Fruit fly (Drosophila melanogaster): Measurements from ENCODE around the gene CG4367.
A peak's percentile ranks its signal among the peaks of the same experiment; 100 is the strongest.

CG4367 gene

dm6 chr3R:20263793-20264483 is 40.8 kb downstream of the CG4367 start (continued):
- no peak for TF ChIP-seq Poxn (GFP tag; IDR thresholded peaks at IDR 0.05)
- TF ChIP-seq CG9727 (GFP tag; optimal IDR thresholded peaks at IDR 0.05) = no peak
- no peak for TF ChIP-seq CG10209 (GFP tag; optimal IDR thresholded peaks at IDR 0.05)
- TF ChIP-seq hkb (optimal IDR thresholded peaks at IDR 0.05) = no peak
- peak; percentile 47; the same call in 1 of the 2 replicates for TF ChIP-seq hkb (GFP tag; IDR thresholded peaks at IDR 0.05)
- TF ChIP-seq gem (tag; optimal IDR thresholded peaks at IDR 0.05) = no peak
- peak; percentile 23 for TF ChIP-seq sug (tag; optimal IDR thresholded peaks at IDR 0.05)
- TF ChIP-seq eyg (GFP tag; optimal IDR thresholded peaks at IDR 0.05) = no peak
- no peak for TF ChIP-seq CG12391 (tag; optimal IDR thresholded peaks at IDR 0.05)
- no peak for TF ChIP-seq sr (GFP tag; IDR thresholded peaks at IDR 0.05)
- TF ChIP-seq CG2678 (tag; optimal IDR thresholded peaks at IDR 0.05) = peak; percentile 36
- TF ChIP-seq CG17568 (GFP tag; optimal IDR thresholded peaks at IDR 0.05) = peak; percentile 68
- no peak for TF ChIP-seq dpn (GFP tag; optimal IDR thresholded peaks at IDR 0.05)
- no peak for TF ChIP-seq h (optimal IDR thresholded peaks at IDR 0.05)
- peak; percentile 25 for TF ChIP-seq CG15514 (GFP tag; optimal IDR thresholded peaks at IDR 0.05)
- peak; percentile 18 for TF ChIP-seq CG12299 (tag; optimal IDR thresholded peaks at IDR 0.05)
- no peak for TF ChIP-seq NK7.1 (GFP tag; optimal IDR thresholded peaks at IDR 0.05)
- TF ChIP-seq Stat92E (GFP tag; optimal IDR thresholded peaks at IDR 0.05) = peak in 1 of 3 experiments; percentile 6
- TF ChIP-seq CG4328 (GFP tag; optimal IDR thresholded peaks at IDR 0.05) = peak; percentile 38
- peak; percentile 11 for TF ChIP-seq gro (GFP tag; optimal IDR thresholded peaks at IDR 0.05)
- peak; percentile 66 for TF ChIP-seq wek (GFP tag; optimal IDR thresholded peaks at IDR 0.05)
- TF ChIP-seq Asciz (GFP tag; optimal IDR thresholded peaks at IDR 0.05) = peak; percentile 17
- peak; percentile 97 for TF ChIP-seq CG13894 (tag; optimal IDR thresholded peaks at IDR 0.05)
- peak; percentile 5 for TF ChIP-seq NC2α (GFP tag; optimal IDR thresholded peaks at IDR 0.05)
- TF ChIP-seq Side (GFP tag; optimal IDR thresholded peaks at IDR 0.05) = peak; percentile 19
- TF ChIP-seq CG3407 (GFP tag; optimal IDR thresholded peaks at IDR 0.05) = peak; percentile 53
- TF ChIP-seq CG8924 (tag; optimal IDR thresholded peaks at IDR 0.05) = no peak
- TF ChIP-seq CG1603 (tag; optimal IDR thresholded peaks at IDR 0.05) = peak; percentile 41
- TF ChIP-seq Meics (GFP tag; optimal IDR thresholded peaks at IDR 0.05) = peak; percentile 22
- peak; percentile 36 for TF ChIP-seq cwo (GFP tag; optimal IDR thresholded peaks at IDR 0.05)
- peak; percentile 43 for TF ChIP-seq mirr (GFP tag; optimal IDR thresholded peaks at IDR 0.05)
- no peak for TF ChIP-seq CG7839 (tag; optimal IDR thresholded peaks at IDR 0.05)
- peak; percentile 54 for TF ChIP-seq fd64A (GFP tag; optimal IDR thresholded peaks at IDR 0.05)
- TF ChIP-seq CG18599 (GFP tag; optimal IDR thresholded peaks at IDR 0.05) = peak; percentile 60
- TF ChIP-seq bigmax (GFP tag; optimal IDR thresholded peaks at IDR 0.05) = peak; percentile 11
- no peak for TF ChIP-seq CG7963 (GFP tag; IDR thresholded peaks at IDR 0.05; ENCODE audit: partially characterized antibody)
- no peak for TF ChIP-seq pum (GFP tag; optimal IDR thresholded peaks at IDR 0.05)
- TF ChIP-seq pfk (GFP tag; optimal IDR thresholded peaks at IDR 0.05) = peak; percentile 40
- no peak for TF ChIP-seq Vsx1 (GFP tag; optimal IDR thresholded peaks at IDR 0.05)
- TF ChIP-seq sna (GFP tag; IDR thresholded peaks at IDR 0.05; ENCODE audit: partially characterized antibody) = no peak
- TF ChIP-seq tap (tag; optimal IDR thresholded peaks at IDR 0.05) = peak; percentile 17
- TF ChIP-seq shn (GFP tag; optimal IDR thresholded peaks at IDR 0.05) = no peak
- TF ChIP-seq CG8281 (tag; optimal IDR thresholded peaks at IDR 0.05) = peak; percentile 28
- TF ChIP-seq CG1792 (GFP tag; optimal IDR thresholded peaks at IDR 0.05) = no peak
- TF ChIP-seq CG42726 (GFP tag; IDR thresholded peaks at IDR 0.05; ENCODE audit: partially characterized antibody) = no peak
- peak; percentile 60 for TF ChIP-seq abd-A (tag; optimal IDR thresholded peaks at IDR 0.05)
- no peak for TF ChIP-seq eve (GFP tag; optimal IDR thresholded peaks at IDR 0.05)
- peak; percentile 43 for TF ChIP-seq CG12219 (GFP tag; optimal IDR thresholded peaks at IDR 0.05)
- TF ChIP-seq chm (GFP tag; IDR thresholded peaks at IDR 0.05) = peak; percentile 43; the same call in 1 of the 2 replicates
